Fruit fly (Drosophila melanogaster) whole organism, embryonic: Measurements from ENCODE around the gene Bicra.

Source experiments
- Bgb ChIP-seq: fragments of 200-800 bp; sonication (Bioruptor generic); IDR thresholded peaks from 2 replicates; pipeline ENCODE4 v1.3.6; 2022; ENCODE audit warnings: missing biosample characterization, missing genetic modification characterization; ENCODE audit not compliant: partially characterized antibody
- CG10462 ChIP-seq: fragments of 200-800 bp; sonication (Bioruptor generic); optimal IDR thresholded peaks from 2 replicates; lab custom pipeline; 2016; ENCODE audit warnings: missing biosample characterization, missing genetic modification characterization
- CG11723 ChIP-seq: fragments of 200-800 bp; sonication (Bioruptor generic); optimal IDR thresholded peaks from 2 replicates; lab custom pipeline; 2017; ENCODE audit warnings: missing biosample characterization, mild to moderate bottlenecking, missing genetic modification characterization
- CG13775 ChIP-seq: fragments of 200-800 bp; sonication (Bioruptor generic); optimal IDR thresholded peaks from 3 replicates; lab custom pipeline; 2017; ENCODE audit warnings: missing biosample characterization, mild to moderate bottlenecking, missing genetic modification characterization
- CG14014 ChIP-seq: fragments of 200-800 bp; sonication (Bioruptor generic); IDR thresholded peaks from 2 replicates; pipeline ENCODE4 v1.3.6; 2022; ENCODE audit warnings: missing biosample characterization, missing genetic modification characterization
- CG15601 ChIP-seq: fragments of 200-800 bp; sonication (Bioruptor generic); optimal IDR thresholded peaks from 3 replicates; lab custom pipeline; 2019; ENCODE audit warnings: missing biosample characterization, mild to moderate bottlenecking, missing genetic modification characterization, moderate library complexity
- CG17802 ChIP-seq: fragments of 200-800 bp; sonication (Bioruptor generic); optimal IDR thresholded peaks from 2 replicates; lab custom pipeline; 2018; ENCODE audit warnings: missing biosample characterization, mild to moderate bottlenecking, missing genetic modification characterization, moderate library complexity
- CG2116 ChIP-seq: fragments of 200-800 bp; sonication (Bioruptor generic); optimal IDR thresholded peaks from 3 replicates; lab custom pipeline; 2018; ENCODE audit warnings: missing biosample characterization, mild to moderate bottlenecking, missing genetic modification characterization
- CG2199 ChIP-seq: fragments of 200-800 bp; sonication (Bioruptor generic); IDR thresholded peaks from 3 replicates; pipeline ENCODE4 v1.3.6; 2022; ENCODE audit warnings: missing biosample characterization, missing genetic modification characterization
- CG2889 ChIP-seq: fragments of 200-800 bp; sonication (Bioruptor generic); IDR thresholded peaks from 3 replicates; pipeline ENCODE4 v1.3.6; 2022; ENCODE audit warnings: missing biosample characterization, missing genetic modification characterization
- CG31365 ChIP-seq: fragments of 200-800 bp; sonication (Bioruptor generic); optimal IDR thresholded peaks from 2 replicates; lab custom pipeline; 2018; ENCODE audit warnings: missing biosample characterization, mild to moderate bottlenecking, missing genetic modification characterization
- CG3163 ChIP-seq: fragments of 200-800 bp; sonication (Bioruptor generic); optimal IDR thresholded peaks from 3 replicates; lab custom pipeline; 2016; ENCODE audit warnings: missing biosample characterization, missing genetic modification characterization
- CG32772 ChIP-seq: fragments of 200-800 bp; sonication (Bioruptor generic); IDR thresholded peaks from 2 replicates; pipeline ENCODE4 v1.3.6; 2022; ENCODE audit warnings: missing biosample characterization, missing genetic modification characterization
- CG5245 ChIP-seq: fragments of 200-800 bp; sonication (Bioruptor generic); optimal IDR thresholded peaks from 3 replicates; lab custom pipeline; 2016; ENCODE audit warnings: missing biosample characterization, missing genetic modification characterization
- CG7357 ChIP-seq: fragments of 200-800 bp; sonication (Bioruptor generic); IDR thresholded peaks from 3 replicates; pipeline ENCODE4 v1.3.6; 2022; ENCODE audit warnings: missing biosample characterization, missing genetic modification characterization
- CG8924 ChIP-seq: fragments of 200-800 bp; optimal IDR thresholded peaks from 3 replicates; lab custom pipeline; 2019; ENCODE audit warnings: missing biosample characterization, mild to moderate bottlenecking, missing genetic modification characterization, moderate library complexity
- CG9727 ChIP-seq: fragments of 200-800 bp; sonication (Bioruptor generic); optimal IDR thresholded peaks from 3 replicates; lab custom pipeline; 2017; ENCODE audit warnings: missing biosample characterization, mild to moderate bottlenecking, missing genetic modification characterization
- Camta ChIP-seq: fragments of 200-800 bp; sonication (Bioruptor generic); optimal IDR thresholded peaks from 2 replicates; lab custom pipeline; 2016; ENCODE audit warnings: missing biosample characterization, missing genetic modification characterization
- D19B ChIP-seq: fragments of 200-800 bp; sonication (Bioruptor generic); optimal IDR thresholded peaks from 2 replicates; lab custom pipeline; 2017; ENCODE audit warnings: missing biosample characterization, mild to moderate bottlenecking, missing genetic modification characterization
- Deaf1 ChIP-seq: fragments of 200-800 bp; optimal IDR thresholded peaks from 3 replicates; lab custom pipeline; 2019; ENCODE audit warnings: missing biosample characterization, mild to moderate bottlenecking, missing genetic modification characterization, moderate library complexity
- Dek ChIP-seq: fragments of 200-800 bp; sonication (Bioruptor generic); optimal IDR thresholded peaks from 3 replicates; lab custom pipeline; 2019; ENCODE audit warnings: missing biosample characterization, mild to moderate bottlenecking, missing genetic modification characterization, moderate library complexity
- Dip2 ChIP-seq: fragments of 200-800 bp; sonication (Bioruptor generic); IDR thresholded peaks from 2 replicates; pipeline ENCODE4 v1.3.6; 2022; ENCODE audit warnings: missing biosample characterization, missing genetic modification characterization
- Dip3 ChIP-seq: fragments of 200-800 bp; sonication (Bioruptor generic); optimal IDR thresholded peaks from 3 replicates; lab custom pipeline; 2016; ENCODE audit warnings: missing biosample characterization, missing genetic modification characterization
- Dp ChIP-seq: fragments of 200-800 bp; sonication (Bioruptor generic); optimal IDR thresholded peaks from 2 replicates; lab custom pipeline; 2018; ENCODE audit warnings: missing biosample characterization, mild to moderate bottlenecking, missing genetic modification characterization, moderate library complexity
- Drgx ChIP-seq: fragments of 200-800 bp; sonication (Bioruptor generic); IDR thresholded peaks from 2 replicates; pipeline ENCODE4 v1.3.6; 2022; ENCODE audit warnings: missing biosample characterization, missing genetic modification characterization
- Hr3 ChIP-seq: fragments of 200-800 bp; sonication (Bioruptor generic); optimal IDR thresholded peaks from 3 replicates; lab custom pipeline; 2016; ENCODE audit warnings: missing biosample characterization, missing genetic modification characterization
- MBD-R2 ChIP-seq: fragments of 200-800 bp; sonication (Bioruptor generic); IDR thresholded peaks from 2 replicates; pipeline ENCODE4 v1.3.6; 2022; ENCODE audit warnings: missing biosample characterization, missing genetic modification characterization
- Optix ChIP-seq: fragments of 200-800 bp; sonication (Bioruptor generic); IDR thresholded peaks from 3 replicates; pipeline ENCODE4 v1.3.6; 2022; ENCODE audit warnings: missing biosample characterization, missing genetic modification characterization
- Ravus ChIP-seq: fragments of 200-800 bp; sonication (Bioruptor generic); IDR thresholded peaks from 2 replicates; pipeline ENCODE4 v1.3.6; 2022; ENCODE audit warnings: missing biosample characterization, missing genetic modification characterization
- Tbp ChIP-seq: fragments of >200 bp; optimal IDR thresholded peaks from 2 replicates; lab custom pipeline; 2018; ENCODE audit warnings: missing biosample characterization, missing genetic modification characterization
- Xbp1 ChIP-seq: fragments of 200-800 bp; sonication (Bioruptor generic); optimal IDR thresholded peaks from 3 replicates; lab custom pipeline; 2016; ENCODE audit warnings: missing biosample characterization, mild to moderate bottlenecking, missing genetic modification characterization
- Xrp1 ChIP-seq: fragments of 200-800 bp; sonication (Bioruptor generic); IDR thresholded peaks from 2 replicates; pipeline ENCODE4 v1.3.6; 2022; ENCODE audit warnings: missing biosample characterization, missing genetic modification characterization
- ab ChIP-seq: fragments of 200-800 bp; sonication (Bioruptor generic); optimal IDR thresholded peaks from 2 replicates; lab custom pipeline; 2016; ENCODE audit warnings: missing biosample characterization, missing genetic modification characterization
- amos ChIP-seq: fragments of 200-800 bp; sonication (Bioruptor generic); IDR thresholded peaks from 2 replicates; pipeline ENCODE4 v1.3.6; 2022; ENCODE audit warnings: missing biosample characterization, missing genetic modification characterization; ENCODE audit not compliant: partially characterized antibody
- ash1 ChIP-seq: fragments of 200-800 bp; sonication (Bioruptor generic); optimal IDR thresholded peaks from 2 replicates; lab custom pipeline; 2018; ENCODE audit warnings: missing biosample characterization, mild to moderate bottlenecking, missing genetic modification characterization
- chm ChIP-seq: fragments of 200-800 bp; sonication (Bioruptor generic); IDR thresholded peaks from 2 replicates; pipeline ENCODE4 v1.3.6; 2022; ENCODE audit warnings: missing biosample characterization, missing genetic modification characterization
- crol ChIP-seq: fragments of 200-800 bp; sonication (Bioruptor generic); IDR thresholded peaks from 2 replicates; pipeline ENCODE4 v1.3.6; 2022; ENCODE audit warnings: missing biosample characterization, missing genetic modification characterization
- esg ChIP-seq: fragments of 200-800 bp; sonication (Bioruptor generic); conservative IDR thresholded peaks from 2 replicates; pipeline ENCODE4 v1.3.6; 2022; ENCODE audit warnings: missing biosample characterization, missing genetic modification characterization
- fru ChIP-seq: fragments of >200 bp; optimal IDR thresholded peaks from 2 replicates; lab custom pipeline; 2017
- gcm ChIP-seq: fragments of 200-800 bp; sonication (Bioruptor generic); optimal IDR thresholded peaks from 2 replicates; lab custom pipeline; 2019; ENCODE audit warnings: missing biosample characterization, mild to moderate bottlenecking, missing genetic modification characterization, moderate library complexity
- her ChIP-seq: fragments of 200-800 bp; sonication (Bioruptor generic); optimal IDR thresholded peaks from 2 replicates; lab custom pipeline; 2016; ENCODE audit warnings: missing biosample characterization, missing genetic modification characterization
- lab ChIP-seq: fragments of 200-800 bp; sonication (Bioruptor generic); optimal IDR thresholded peaks from 3 replicates; lab custom pipeline; 2017; ENCODE audit warnings: missing biosample characterization, missing genetic modification characterization, mild to moderate bottlenecking, moderate library complexity, missing genetic modification reagents
- luna ChIP-seq: fragments of 200-800 bp; sonication (Bioruptor generic); optimal IDR thresholded peaks from 2 replicates; lab custom pipeline; 2016; ENCODE audit warnings: missing biosample characterization, missing genetic modification characterization
- peb ChIP-seq: fragments of 200-800 bp; sonication (Bioruptor generic); IDR thresholded peaks from 2 replicates; pipeline ENCODE4 v1.3.6; 2022; ENCODE audit warnings: missing biosample characterization, missing genetic modification characterization
- psq ChIP-seq: fragments of 200-800 bp; sonication (Bioruptor generic); optimal IDR thresholded peaks from 2 replicates; lab custom pipeline; 2017; ENCODE audit warnings: missing biosample characterization, missing genetic modification characterization
- slou ChIP-seq: fragments of 200-800 bp; sonication (Bioruptor generic); optimal IDR thresholded peaks from 3 replicates; lab custom pipeline; 2016; ENCODE audit warnings: missing biosample characterization, missing genetic modification characterization
- tio ChIP-seq: fragments of 200-800 bp; sonication (Bioruptor generic); optimal IDR thresholded peaks from 2 replicates; lab custom pipeline; 2017; ENCODE audit warnings: missing biosample characterization, missing genetic modification characterization, inconsistent platforms
- twi ChIP-seq: fragments of 200-800 bp; optimal IDR thresholded peaks from 2 replicates; lab custom pipeline; 2019; ENCODE audit warnings: missing biosample characterization, mild to moderate bottlenecking, missing genetic modification characterization, moderate library complexity
- tx ChIP-seq: fragments of 200-800 bp; sonication (Bioruptor generic); optimal IDR thresholded peaks from 2 replicates; lab custom pipeline; 2016; ENCODE audit warnings: missing biosample characterization, missing genetic modification characterization
- unpg ChIP-seq: fragments of 200-800 bp; sonication (Bioruptor generic); optimal IDR thresholded peaks from 3 replicates; lab custom pipeline; 2018; ENCODE audit warnings: missing biosample characterization, mild to moderate bottlenecking, missing genetic modification characterization, moderate library complexity
- zfh2 ChIP-seq: fragments of 200-800 bp; sonication (Bioruptor generic); optimal IDR thresholded peaks from 2 replicates; lab custom pipeline; 2016; ENCODE audit warnings: missing biosample characterization, missing genetic modification characterization

Bicra gene

dm6 chr3R:29038960-29039581 lies 23.8 kb upstream of the Bicra start, which contains the start of the genes Slu7 and Pkc98E (continued):
- TF ChIP-seq Ravus = no peak
- peak; percentile 87 for TF ChIP-seq MBD-R2 (GFP tag; lab: Robert Waterston, UW)
- no peak for TF ChIP-seq ash1 (GFP tag; lab: Kevin White, UChicago)
- TF ChIP-seq lab (GFP tag; lab: Kevin White, UChicago) = peak; percentile 77
- TF ChIP-seq Drgx (GFP tag; lab: Robert Waterston, UW) = no peak
- no peak for TF ChIP-seq CG10462 (GFP tag; lab: Kevin White, UChicago)
- peak; percentile 39 for TF ChIP-seq CG5245 (GFP tag; lab: Kevin White, UChicago)
- peak; percentile 13 for TF ChIP-seq CG17802 (tag; lab: Kevin White, UChicago)
- no peak for TF ChIP-seq D19B (GFP tag; lab: Kevin White, UChicago)
- peak; percentile 60 for TF ChIP-seq luna (GFP tag; lab: Kevin White, UChicago)
- peak; percentile 46 for TF ChIP-seq CG8924
- TF ChIP-seq her (GFP tag; lab: Kevin White, UChicago) = peak; percentile 60
- no peak for TF ChIP-seq Optix
- TF ChIP-seq chm (GFP tag; lab: Robert Waterston, UW) = peak; percentile 22; the same call in 1 of the 2 replicates
- no peak for TF ChIP-seq CG11723 (GFP tag; lab: Kevin White, UChicago)
- TF ChIP-seq Dek (tag; lab: Kevin White, UChicago) = peak; percentile 26
- TF ChIP-seq Dip2 (GFP tag; lab: Robert Waterston, UW) = no peak
- TF ChIP-seq twi (tag; lab: Kevin White, UChicago) = peak; percentile 15
- no peak for TF ChIP-seq tio
- TF ChIP-seq zfh2 (GFP tag; lab: Kevin White, UChicago) = peak; percentile 84
- TF ChIP-seq Camta (GFP tag; lab: Kevin White, UChicago) = peak; percentile 39
- no peak for TF ChIP-seq fru (lab: Kevin White, UChicago)
- peak; percentile 53 for TF ChIP-seq tx
- TF ChIP-seq CG3163 (GFP tag; lab: Kevin White, UChicago) = no peak
- TF ChIP-seq Deaf1 (tag; lab: Kevin White, UChicago) = no peak
- TF ChIP-seq CG7357 (GFP tag; lab: Robert Waterston, UW) = 0 out of 3 replicates have a peak, but pooled peaks have one; percentile 9
- TF ChIP-seq CG15601 = no peak
- TF ChIP-seq Tbp (GFP tag; lab: Kevin White, UChicago) = no peak
- no peak for TF ChIP-seq CG31365
- TF ChIP-seq CG9727 = peak; percentile 9
- TF ChIP-seq crol = no peak
- 0 out of 3 replicates have a peak, but pooled peaks have one; percentile 52 for TF ChIP-seq CG2199 (GFP tag; lab: Robert Waterston, UW)
- TF ChIP-seq CG32772 (GFP tag; lab: Robert Waterston, UW) = 0 out of 2 replicates have a peak, but pooled peaks have one; percentile 11
- peak; percentile 93 for TF ChIP-seq Bgb
- TF ChIP-seq ab (GFP tag; lab: Kevin White, UChicago) = no peak
- peak; percentile 33 for TF ChIP-seq unpg (GFP tag; lab: Kevin White, UChicago)
- peak; percentile 70 for TF ChIP-seq Xrp1 (GFP tag; lab: Robert Waterston, UW)
- 0 out of 2 replicates have a peak, but pooled peaks have one; percentile 32 for TF ChIP-seq CG14014 (GFP tag; lab: Robert Waterston, UW)
- peak; percentile 13 for TF ChIP-seq slou
- no peak for TF ChIP-seq peb (GFP tag; lab: Robert Waterston, UW)
- TF ChIP-seq gcm (GFP tag; lab: Kevin White, UChicago) = no peak
- TF ChIP-seq CG2889 (GFP tag; lab: Robert Waterston, UW) = peak; percentile 53; the same call in 1 of the 3 replicates
- TF ChIP-seq Dip3 (GFP tag; lab: Kevin White, UChicago) = peak; percentile 73
- TF ChIP-seq psq (GFP tag; lab: Kevin White, UChicago) = peak; percentile 14
- TF ChIP-seq CG2116 (GFP tag; lab: Kevin White, UChicago) = peak; percentile 53
- TF ChIP-seq esg = no peak
- peak; percentile 23 for TF ChIP-seq Dp (GFP tag; lab: Kevin White, UChicago)
- peak; percentile 66 for TF ChIP-seq Xbp1 (GFP tag; lab: Kevin White, UChicago)
- TF ChIP-seq Hr3 (GFP tag; lab: Kevin White, UChicago) = peak; percentile 24
- TF ChIP-seq amos (GFP tag; lab: Robert Waterston, UW) = peak; percentile 94
- peak; percentile 9 for TF ChIP-seq CG13775
